Worm (Caenorhabditis elegans) whole organism, late embryonic: ENCODE data around the gene ins-1.

Experiments
- K09A11.1 ChIP-seq: sonication (generic microtip); optimal IDR thresholded peaks from 2 replicates; lab custom pipeline; 2017; ENCODE audit warnings: antibody characterized with exemption, mild to moderate bottlenecking, missing genetic modification characterization, missing compliant biosample characterization; ENCODE audit not compliant: insufficient read depth
- T23F11.4 ChIP-seq: fragments of 200-800 bp; sonication (Bioruptor generic); optimal IDR thresholded peaks from 2 replicates; lab custom pipeline; 2018; ENCODE audit warnings: mild to moderate bottlenecking, missing genetic modification characterization, missing compliant biosample characterization
- Y22D7AL.16 ChIP-seq: sonication (generic microtip); optimal IDR thresholded peaks from 2 replicates; lab custom pipeline; 2016; ENCODE audit warnings: missing genetic modification characterization, missing compliant biosample characterization
- ama-1 ChIP-seq: fragments of 150-350 bp; optimal IDR thresholded peaks from 2 replicates; lab custom pipeline; 2014
- ceh-14 ChIP-seq: sonication (generic microtip); optimal IDR thresholded peaks from 2 replicates; lab custom pipeline; 2016; ENCODE audit warnings: missing genotype, missing genetic modification characterization, missing compliant biosample characterization
- ceh-18 ChIP-seq: sonication (generic microtip); optimal IDR thresholded peaks from 2 replicates; lab custom pipeline; 2016; ENCODE audit warnings: missing genetic modification characterization, missing compliant biosample characterization
- ceh-19 ChIP-seq: fragments of 200-800 bp; sonication (Bioruptor generic); optimal IDR thresholded peaks from 2 replicates; lab custom pipeline; 2018; ENCODE audit warnings: mild to moderate bottlenecking, missing genetic modification characterization, missing compliant biosample characterization
- ceh-2 ChIP-seq: sonication (generic microtip); optimal IDR thresholded peaks from 2 replicates; lab custom pipeline; 2016; ENCODE audit warnings: missing genotype, missing genetic modification characterization, missing compliant biosample characterization
- ceh-24 ChIP-seq: sonication (generic microtip); optimal IDR thresholded peaks from 2 replicates; lab custom pipeline; 2016; ENCODE audit warnings: mild to moderate bottlenecking, missing genetic modification characterization, missing compliant biosample characterization
- ceh-30 ChIP-seq: fragments of 150-350 bp; optimal IDR thresholded peaks from 2 replicates; lab custom pipeline; 2014; ENCODE audit warnings: missing biosample characterization, missing genetic modification characterization
- ceh-31 ChIP-seq: sonication (generic microtip); optimal IDR thresholded peaks from 2 replicates; lab custom pipeline; 2016; ENCODE audit warnings: missing genetic modification characterization, missing compliant biosample characterization
- ceh-34 ChIP-seq: sonication (generic microtip); optimal IDR thresholded peaks from 2 replicates; lab custom pipeline; 2016; ENCODE audit warnings: mild to moderate bottlenecking, missing genetic modification characterization, missing compliant biosample characterization
- ceh-48 ChIP-seq: sonication (generic microtip); optimal IDR thresholded peaks from 2 replicates; lab custom pipeline; 2016; ENCODE audit warnings: missing genetic modification characterization, inconsistent platforms, missing compliant biosample characterization
- ceh-9 ChIP-seq: sonication (generic microtip); optimal IDR thresholded peaks from 2 replicates; lab custom pipeline; 2016; ENCODE audit warnings: mild to moderate bottlenecking, missing genetic modification characterization, inconsistent platforms, missing compliant biosample characterization
- che-1 ChIP-seq: sonication (generic microtip); optimal IDR thresholded peaks from 2 replicates; lab custom pipeline; 2016; ENCODE audit warnings: mild to moderate bottlenecking, missing genetic modification characterization, missing compliant biosample characterization
- dve-1 ChIP-seq: sonication (generic microtip); optimal IDR thresholded peaks from 2 replicates; lab custom pipeline; 2017; ENCODE audit warnings: antibody characterized with exemption, mild to moderate bottlenecking, missing genetic modification characterization, missing compliant biosample characterization
- ets-4 ChIP-seq: sonication (generic microtip); optimal IDR thresholded peaks from 2 replicates; lab custom pipeline; 2016; ENCODE audit warnings: missing genetic modification characterization, missing compliant biosample characterization
- fax-1 ChIP-seq: sonication (generic microtip); optimal IDR thresholded peaks from 2 replicates; lab custom pipeline; 2016; ENCODE audit warnings: missing genotype, missing genetic modification characterization, missing compliant biosample characterization
- fkh-10 ChIP-seq: fragments of 150-350 bp; optimal IDR thresholded peaks from 2 replicates; lab custom pipeline; 2014; ENCODE audit warnings: missing biosample characterization, missing genetic modification reagents, missing genetic modification characterization
- fkh-6 ChIP-seq: sonication (generic microtip); optimal IDR thresholded peaks from 2 replicates; lab custom pipeline; 2016; ENCODE audit warnings: missing genetic modification characterization, missing compliant biosample characterization
- gmeb-2 ChIP-seq: sonication (generic microtip); optimal IDR thresholded peaks from 2 replicates; lab custom pipeline; 2016; ENCODE audit warnings: missing genetic modification characterization, inconsistent platforms, missing compliant biosample characterization
- hlh-13 ChIP-seq: fragments of 200-800 bp; sonication (Bioruptor generic); optimal IDR thresholded peaks from 2 replicates; lab custom pipeline; 2018; ENCODE audit warnings: mild to moderate bottlenecking, missing genetic modification characterization, missing compliant biosample characterization
- hlh-15 ChIP-seq: sonication (generic microtip); optimal IDR thresholded peaks from 2 replicates; lab custom pipeline; 2016; ENCODE audit warnings: missing genetic modification characterization, missing compliant biosample characterization
- hlh-30 ChIP-seq: sonication (generic microtip); optimal IDR thresholded peaks from 2 replicates; lab custom pipeline; 2017; ENCODE audit warnings: antibody characterized with exemption, missing genetic modification characterization, missing compliant biosample characterization; ENCODE audit not compliant: insufficient read depth
- lim-6 ChIP-seq: sonication (generic microtip); optimal IDR thresholded peaks from 2 replicates; lab custom pipeline; 2016; ENCODE audit warnings: missing genetic modification characterization, missing compliant biosample characterization
- lin-11 ChIP-seq: fragments of 200-800 bp; sonication (Bioruptor generic); optimal IDR thresholded peaks from 2 replicates; lab custom pipeline; 2018; ENCODE audit warnings: mild to moderate bottlenecking, missing genetic modification characterization, missing compliant biosample characterization
- mec-3 ChIP-seq: sonication (generic microtip); optimal IDR thresholded peaks from 2 replicates; lab custom pipeline; 2016; ENCODE audit warnings: borderline replicate concordance, missing genetic modification characterization, missing compliant biosample characterization
- nfya-1 ChIP-seq: sonication (generic microtip); optimal IDR thresholded peaks from 2 replicates; lab custom pipeline; 2017; ENCODE audit warnings: missing genetic modification characterization, mild to moderate bottlenecking, missing compliant biosample characterization, antibody characterized with exemption, moderate library complexity
- npax-4 ChIP-seq: sonication (generic microtip); optimal IDR thresholded peaks from 2 replicates; lab custom pipeline; 2016; ENCODE audit warnings: missing genetic modification characterization, missing compliant biosample characterization
- odd-2 ChIP-seq: sonication (generic microtip); optimal IDR thresholded peaks from 2 replicates; lab custom pipeline; 2017; ENCODE audit warnings: antibody characterized with exemption, mild to moderate bottlenecking, missing genetic modification characterization, missing compliant biosample characterization
- pax-1 ChIP-seq: fragments of 150-350 bp; optimal IDR thresholded peaks from 2 replicates; lab custom pipeline; 2014; ENCODE audit warnings: missing biosample characterization, missing genetic modification characterization
- pha-4 ChIP-seq: fragments of 150-350 bp; optimal IDR thresholded peaks from 2 replicates; lab custom pipeline; 2018; ENCODE audit warnings: missing biosample characterization, missing genetic modification reagents, missing genetic modification characterization
- ref-2 ChIP-seq: sonication (generic microtip); optimal IDR thresholded peaks from 2 replicates; lab custom pipeline; 2016; ENCODE audit warnings: missing genetic modification characterization, missing compliant biosample characterization
- rnt-1 ChIP-seq: sonication (generic microtip); optimal IDR thresholded peaks from 2 replicates; lab custom pipeline; 2016; ENCODE audit warnings: missing genetic modification characterization, missing compliant biosample characterization
- sox-2 ChIP-seq: fragments of 200-800 bp; sonication (Bioruptor generic); IDR thresholded peaks from 2 replicates; pipeline ENCODE4 v1.3.6; 2022; ENCODE audit warnings: missing genetic modification reagents, missing genetic modification characterization, missing compliant biosample characterization
- sox-4 ChIP-seq: sonication (generic microtip); optimal IDR thresholded peaks from 2 replicates; lab custom pipeline; 2017; ENCODE audit warnings: mild to moderate bottlenecking, missing genetic modification characterization, inconsistent platforms, missing compliant biosample characterization
- tbx-2 ChIP-seq: sonication (generic microtip); optimal IDR thresholded peaks from 2 replicates; lab custom pipeline; 2016; ENCODE audit warnings: missing genetic modification characterization, missing compliant biosample characterization
- ttx-3 ChIP-seq: sonication (generic microtip); optimal IDR thresholded peaks from 2 replicates; lab custom pipeline; 2016; ENCODE audit warnings: missing genetic modification reagents, missing genetic modification characterization, missing compliant biosample characterization
- unc-3 ChIP-seq, 2 experiments: fragments of 200-800 bp in 1 of 2; sonication (Bioruptor generic) in 1 of 2; sonication (generic microtip) in 1 of 2; conservative IDR thresholded peaks in 1 of 2; optimal IDR thresholded peaks in 1 of 2; 2 replicates each; pipeline versions ENCODE4 v1.3.6 to Lab custom; 2016 to 2022; ENCODE audit warnings: missing compliant biosample characterization in 2 of 2, missing genetic modification characterization in 2 of 2, missing genetic modification reagents in 1 of 2
- unc-42 ChIP-seq: sonication (generic microtip); optimal IDR thresholded peaks from 2 replicates; lab custom pipeline; 2016; ENCODE audit warnings: missing genotype, missing genetic modification characterization, missing compliant biosample characterization
- unc-55 ChIP-seq: sonication (generic microtip); optimal IDR thresholded peaks from 2 replicates; lab custom pipeline; 2017; ENCODE audit warnings: missing biosample characterization, missing genetic modification reagents, missing genetic modification characterization
- unc-86 ChIP-seq: sonication (generic microtip); optimal IDR thresholded peaks from 2 replicates; lab custom pipeline; 2016; ENCODE audit warnings: missing genetic modification characterization, missing compliant biosample characterization
- zip-5 ChIP-seq: sonication (generic microtip); optimal IDR thresholded peaks from 2 replicates; lab custom pipeline; 2016; ENCODE audit warnings: missing genetic modification characterization, missing compliant biosample characterization
- ztf-16 ChIP-seq: sonication (generic microtip); optimal IDR thresholded peaks from 2 replicates; lab custom pipeline; 2017; ENCODE audit warnings: missing genetic modification characterization, missing compliant biosample characterization

ins-1 gene

ce11 chrIV:10468662-10469061 is 32.2 kb downstream of the ins-1 start:
- TF ChIP-seq ttx-3 (tag; lab: Kevin White, UChicago) = no peak
- TF ChIP-seq dve-1 = no peak
- TF ChIP-seq unc-3 (GFP tag; conservative IDR thresholded peaks at IDR 0.05; lab: Robert Waterston, UW) = no peak
- TF ChIP-seq unc-3 (tag; optimal IDR thresholded peaks at IDR 0.05; lab: Kevin White, UChicago) = no peak
- no peak for TF ChIP-seq ceh-24 (tag; lab: Kevin White, UChicago)
- TF ChIP-seq che-1 (tag; lab: Kevin White, UChicago) = no peak
- TF ChIP-seq T23F11.4 (GFP tag; lab: Kevin White, UChicago) = no peak
- TF ChIP-seq hlh-13 (GFP tag; lab: Kevin White, UChicago) = no peak
- no peak for TF ChIP-seq ceh-31 (tag; lab: Kevin White, UChicago)
- TF ChIP-seq pha-4 (tag; lab: Kevin White, UChicago) = no peak
- no peak for TF ChIP-seq ztf-16 (tag; lab: Kevin White, UChicago)
- TF ChIP-seq fax-1 (tag; lab: Kevin White, UChicago) = no peak
- no peak for TF ChIP-seq pax-1 (tag; lab: Kevin White, UChicago)
- no peak for TF ChIP-seq ceh-14
- TF ChIP-seq Y22D7AL.16 = no peak
- TF ChIP-seq sox-4 (tag; lab: Kevin White, UChicago) = no peak
- TF ChIP-seq gmeb-2 (tag; lab: Kevin White, UChicago) = no peak
- no peak for TF ChIP-seq unc-55 (GFP tag; lab: Kevin White, UChicago)
- TF ChIP-seq rnt-1 (tag; lab: Kevin White, UChicago) = no peak
- TF ChIP-seq, all 69 proteins: peak for 0

ce11 chrIV:10469494-10469893 is 33.0 kb downstream of the ins-1 start, which contains the start of gene ugt-44:
Gene ugt-44, plus strand, starts transcription at chrIV:10469741.
- no peak for TF ChIP-seq ets-4 (tag; lab: Kevin White, UChicago)

- no peak for TF ChIP-seq ceh-19
Measured at ce11 chrIV:10472478-10472877, 36.0 kb downstream of the ins-1 start, which contains the start of gene bgnt-1.1. Gene bgnt-1.1, plus strand, starts transcription at chrIV:10472778.

- TF ChIP-seq ama-1 (lab: Kevin White, UChicago) (no peak), ceh-2 (tag; lab: Kevin White, UChicago) (no peak), ceh-30 (tag; lab: Kevin White, UChicago) (no peak)
- TF ChIP-seq, all 69 proteins: peak for 0
Measured at ce11 chrIV:10475234-10475633, 38.7 kb downstream of the ins-1 start.

- peak; percentile 81 for TF ChIP-seq unc-42 (tag; lab: Kevin White, UChicago)
- TF ChIP-seq ceh-34 (tag; lab: Kevin White, UChicago) = no peak
- no peak for TF ChIP-seq che-1 (tag; lab: Kevin White, UChicago)
- no peak for TF ChIP-seq hlh-15 (tag; lab: Kevin White, UChicago)
- TF ChIP-seq ceh-30 (tag; lab: Kevin White, UChicago) = no peak
- TF ChIP-seq zip-5 (tag; lab: Kevin White, UChicago) = no peak
- peak; percentile 67 for TF ChIP-seq ceh-14
- TF ChIP-seq mec-3 (tag; lab: Kevin White, UChicago) = no peak
- no peak for TF ChIP-seq ceh-9 (tag; lab: Kevin White, UChicago)
- TF ChIP-seq ttx-3 (tag; lab: Kevin White, UChicago) = no peak
- peak; percentile 66 for TF ChIP-seq ceh-48 (tag; lab: Kevin White, UChicago)
- peak; percentile 2 for TF ChIP-seq unc-86
- peak; percentile 43 for TF ChIP-seq ceh-31 (tag; lab: Kevin White, UChicago)
- TF ChIP-seq ceh-24 (tag; lab: Kevin White, UChicago) = no peak
- TF ChIP-seq ref-2 (tag; lab: Kevin White, UChicago) = no peak
- TF ChIP-seq npax-4 (tag; lab: Kevin White, UChicago) = no peak
- peak; percentile 25 for TF ChIP-seq nfya-1 (tag; lab: Kevin White, UChicago)
- no peak for TF ChIP-seq lin-11 (tag; lab: Kevin White, UChicago)
- no peak for TF ChIP-seq sox-2 (GFP tag; lab: Robert Waterston, UW)
- TF ChIP-seq dve-1 = no peak
- peak; percentile 6 for TF ChIP-seq tbx-2 (tag; lab: Kevin White, UChicago)
- TF ChIP-seq T23F11.4 (GFP tag; lab: Kevin White, UChicago) = no peak
- TF ChIP-seq fkh-6 = no peak
- no peak for TF ChIP-seq K09A11.1 (tag; lab: Kevin White, UChicago)
- no peak for TF ChIP-seq hlh-30
- no peak for TF ChIP-seq odd-2 (tag; lab: Kevin White, UChicago)
- no peak for TF ChIP-seq fkh-10 (GFP tag; lab: Kevin White, UChicago)
- peak; percentile 1 for TF ChIP-seq lim-6
- TF ChIP-seq ceh-18 = peak; percentile 17
- no peak for TF ChIP-seq pha-4 (tag; lab: Kevin White, UChicago)
- TF ChIP-seq ets-4 (tag; lab: Kevin White, UChicago) = no peak
Measured at ce11 chrIV:10481695-10482094, 45.2 kb downstream of the ins-1 start, which contains the start of gene egl-21. Gene egl-21, minus strand, starts transcription at chrIV:10481844.
